Worm (Caenorhabditis elegans) whole organism, early embryonic: ENCODE measurements around the gene T03G11.10.

Experiments
- B0310.2 ChIP-seq: sonication (generic microtip); optimal IDR thresholded peaks from 2 replicates; lab custom pipeline; 2016; ENCODE audit warnings: mild to moderate bottlenecking, missing genetic modification characterization, missing compliant biosample characterization
- F13C5.2 ChIP-seq: sonication (generic microtip); optimal IDR thresholded peaks from 2 replicates; lab custom pipeline; 2017; ENCODE audit warnings: mild to moderate bottlenecking, missing genetic modification characterization, inconsistent platforms, missing compliant biosample characterization
- aly-1 ChIP-seq: sonication (generic microtip); optimal IDR thresholded peaks from 2 replicates; lab custom pipeline; 2016; ENCODE audit warnings: missing genetic modification characterization, missing compliant biosample characterization
- ama-1 ChIP-seq: fragments of 150-350 bp; optimal IDR thresholded peaks from 2 replicates; lab custom pipeline; 2014
- ceh-13 ChIP-seq: fragments of 200-800 bp; sonication (Bioruptor generic); optimal IDR thresholded peaks from 2 replicates; lab custom pipeline; 2018; ENCODE audit warnings: mild to moderate bottlenecking, missing genetic modification characterization, missing compliant biosample characterization
- ets-7 ChIP-seq: sonication (generic microtip); optimal IDR thresholded peaks from 2 replicates; lab custom pipeline; 2016; ENCODE audit warnings: missing genotype, missing genetic modification characterization, missing compliant biosample characterization
- flt-1 ChIP-seq: fragments of 200-800 bp; sonication (Bioruptor generic); IDR thresholded peaks from 2 replicates; pipeline ENCODE4 v1.3.6; 2022; ENCODE audit warnings: missing genetic modification characterization, missing compliant biosample characterization
- hmbx-1 ChIP-seq: sonication (generic microtip); optimal IDR thresholded peaks from 2 replicates; lab custom pipeline; 2016; ENCODE audit warnings: mild to moderate bottlenecking, missing genetic modification characterization, missing compliant biosample characterization
- hnd-1 ChIP-seq: sonication (generic microtip); optimal IDR thresholded peaks from 2 replicates; lab custom pipeline; 2016; ENCODE audit warnings: missing genetic modification characterization, missing compliant biosample characterization
- pes-1 ChIP-seq: fragments of 200-800 bp; sonication (Bioruptor generic); IDR thresholded peaks from 2 replicates; pipeline ENCODE4 v1.3.6; 2022; ENCODE audit warnings: missing genetic modification reagents, missing genetic modification characterization, missing compliant biosample characterization
- tbx-11 ChIP-seq: fragments of 200-800 bp; sonication (Bioruptor generic); IDR thresholded peaks from 2 replicates; pipeline ENCODE4 v1.3.6; 2022; ENCODE audit warnings: missing genetic modification characterization, missing compliant biosample characterization
- tbx-37 ChIP-seq: fragments of 200-800 bp; sonication (Bioruptor generic); conservative IDR thresholded peaks from 2 replicates; pipeline ENCODE4 v1.3.6; 2022; ENCODE audit warnings: missing genetic modification reagents, missing genetic modification characterization, missing compliant biosample characterization

DNA sequence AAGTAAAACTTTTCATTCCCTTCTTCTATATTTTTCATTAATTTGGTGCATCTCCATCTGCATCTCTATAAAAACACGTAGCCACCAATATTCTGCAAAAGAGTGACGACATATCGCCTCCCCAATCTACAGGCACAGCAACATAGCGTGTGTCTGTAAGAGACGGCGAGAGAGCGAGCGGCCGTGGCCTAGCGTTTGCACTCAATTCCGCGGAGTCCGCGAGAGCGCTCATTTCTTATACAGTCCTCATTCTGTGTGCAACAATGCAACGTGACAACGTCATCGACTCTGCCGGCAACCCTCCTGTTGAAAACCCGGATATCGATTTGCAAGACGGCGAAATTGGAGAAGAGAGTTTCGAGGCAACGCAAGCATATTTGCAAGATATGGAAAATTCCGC lies 34.6 kb upstream of the T03G11.10 start, which contains the start of gene H28G03.2:
- TF ChIP-seq ama-1, result no peak
- TF ChIP-seq B0310.2 (tag; lab: Kevin White, UChicago), result no peak
- TF ChIP-seq F13C5.2 (tag; lab: Kevin White, UChicago), result no peak
- no peak for TF ChIP-seq flt-1 (GFP tag; lab: Robert Waterston, UW)
- peak; percentile 28 for TF ChIP-seq ets-7 (tag; lab: Kevin White, UChicago)
- TF ChIP-seq ceh-13 (GFP tag; lab: Kevin White, UChicago), result no peak
- TF ChIP-seq hmbx-1 (tag; lab: Kevin White, UChicago), result no peak
- no peak for TF ChIP-seq hnd-1 (tag; lab: Kevin White, UChicago)
- peak; percentile 64 for TF ChIP-seq aly-1 (tag; lab: Kevin White, UChicago)
- TF ChIP-seq tbx-37 (GFP tag; lab: Robert Waterston, UW), result no peak
- no peak for TF ChIP-seq pes-1
- TF ChIP-seq tbx-11 (GFP tag; lab: Robert Waterston, UW), result no peak
